Fruit fly (Drosophila melanogaster) whole organism, embryonic: ENCODE data around the gene CG5377.
A peak's percentile ranks its signal among the peaks of the same experiment; 100 is the strongest.

Source experiments
- Adf1 ChIP-seq: fragments of 200-800 bp; sonication (Bioruptor generic); IDR thresholded peaks from 2 replicates; pipeline ENCODE4 v1.3.6; 2022; ENCODE audit warnings: missing biosample characterization, missing genetic modification characterization
- Atf-2 ChIP-seq: fragments of 200-800 bp; sonication (Bioruptor generic); optimal IDR thresholded peaks from 2 replicates; lab custom pipeline; 2016; ENCODE audit warnings: missing biosample characterization, missing genetic modification characterization
- CG10209 ChIP-seq: fragments of 200-800 bp; sonication (Bioruptor generic); optimal IDR thresholded peaks from 3 replicates; lab custom pipeline; 2017; ENCODE audit warnings: missing biosample characterization, mild to moderate bottlenecking, missing genetic modification characterization, missing genetic modification reagents
- CG10366 ChIP-seq: fragments of 200-800 bp; sonication (Bioruptor generic); IDR thresholded peaks from 2 replicates; pipeline ENCODE4 v1.3.6; 2022; ENCODE audit warnings: missing biosample characterization, missing genetic modification characterization
- CG15269 ChIP-seq: fragments of 200-800 bp; sonication (Bioruptor generic); optimal IDR thresholded peaks from 2 replicates; lab custom pipeline; 2018; ENCODE audit warnings: missing biosample characterization, mild to moderate bottlenecking, missing genetic modification characterization, moderate library complexity
- CG1602 ChIP-seq: fragments of 200-800 bp; sonication (Bioruptor generic); optimal IDR thresholded peaks from 3 replicates; lab custom pipeline; 2016; ENCODE audit warnings: missing biosample characterization, missing genetic modification characterization
- CG17829 ChIP-seq: fragments of 200-800 bp; optimal IDR thresholded peaks from 2 replicates; lab custom pipeline; 2019; ENCODE audit warnings: missing biosample characterization, mild to moderate bottlenecking, missing genetic modification characterization, moderate library complexity
- CG18619 ChIP-seq: fragments of 200-800 bp; sonication (Bioruptor generic); optimal IDR thresholded peaks from 3 replicates; lab custom pipeline; 2017; ENCODE audit warnings: missing biosample characterization, mild to moderate bottlenecking, missing genetic modification characterization
- CG2129 ChIP-seq: fragments of 200-800 bp; sonication (Bioruptor generic); IDR thresholded peaks from 2 replicates; pipeline ENCODE4 v1.3.6; 2022; ENCODE audit warnings: missing biosample characterization, missing genetic modification characterization; ENCODE audit not compliant: partially characterized antibody
- CG3065 ChIP-seq: fragments of 200-800 bp; sonication (Bioruptor generic); optimal IDR thresholded peaks from 2 replicates; lab custom pipeline; 2016; ENCODE audit warnings: missing biosample characterization, missing genetic modification characterization
- CG4424 ChIP-seq: fragments of 200-800 bp; sonication (Bioruptor generic); optimal IDR thresholded peaks from 3 replicates; lab custom pipeline; 2016; ENCODE audit warnings: missing biosample characterization, missing genetic modification characterization
- CG5180 ChIP-seq: fragments of 200-800 bp; sonication (Bioruptor generic); optimal IDR thresholded peaks from 3 replicates; lab custom pipeline; 2017; ENCODE audit warnings: missing biosample characterization, missing genetic modification characterization, mild to moderate bottlenecking, moderate library complexity, missing genetic modification reagents
- CG7556 ChIP-seq: fragments of 200-800 bp; sonication (Bioruptor generic); optimal IDR thresholded peaks from 2 replicates; lab custom pipeline; 2017; ENCODE audit warnings: missing biosample characterization, mild to moderate bottlenecking, missing genetic modification characterization
- CG8290 ChIP-seq, 3 experiments: fragments of 200-800 bp; sonication (Bioruptor generic); optimal IDR thresholded peaks; 2 replicates each; lab custom pipeline; 2016 to 2019; ENCODE audit warnings: missing biosample characterization in 3 of 3, missing genetic modification characterization in 3 of 3, mild to moderate bottlenecking in 2 of 3, moderate library complexity in 1 of 3
- Eip74EF ChIP-seq, 2 experiments: fragments of 200-800 bp in 1 of 2; fragments of >200 bp in 1 of 2; sonication (Bioruptor generic) in 1 of 2; optimal IDR thresholded peaks; 2 replicates each; lab custom pipeline; 2017 to 2019; ENCODE audit warnings: missing biosample characterization in 2 of 2, missing genetic modification characterization in 2 of 2, mild to moderate bottlenecking in 1 of 2, moderate library complexity in 1 of 2
- HmgZ ChIP-seq: fragments of 200-800 bp; sonication (Bioruptor generic); optimal IDR thresholded peaks from 2 replicates; lab custom pipeline; 2018; ENCODE audit warnings: missing biosample characterization, mild to moderate bottlenecking, missing genetic modification characterization
- Lhr ChIP-seq: fragments of 200-800 bp; sonication (Bioruptor generic); optimal IDR thresholded peaks from 3 replicates; lab custom pipeline; 2017; ENCODE audit warnings: mild to moderate bottlenecking, missing biosample characterization, missing genetic modification reagents, missing genetic modification characterization
- Lim3 ChIP-seq: fragments of 200-800 bp; sonication (Bioruptor generic); IDR thresholded peaks from 2 replicates; pipeline ENCODE4 v1.3.6; 2022; ENCODE audit warnings: missing biosample characterization, missing genetic modification characterization
- Side ChIP-seq: fragments of 200-800 bp; sonication (Bioruptor generic); optimal IDR thresholded peaks from 2 replicates; lab custom pipeline; 2016; ENCODE audit warnings: missing biosample characterization, missing genetic modification characterization
- Trl ChIP-seq, 3 experiments: fragments of >200 bp in 2 of 3; fragments of 200-800 bp in 1 of 3; sonication (Bioruptor generic) in 1 of 3; optimal IDR thresholded peaks; 2 replicates in 1 of 3; 3 replicates in 2 of 3; lab custom pipeline; 2016 to 2017; ENCODE audit warnings: missing biosample characterization in 1 of 3, missing genetic modification characterization in 1 of 3
- Xbp1 ChIP-seq: fragments of 200-800 bp; sonication (Bioruptor generic); optimal IDR thresholded peaks from 3 replicates; lab custom pipeline; 2016; ENCODE audit warnings: missing biosample characterization, mild to moderate bottlenecking, missing genetic modification characterization
- al ChIP-seq: fragments of 200-800 bp; sonication (Bioruptor generic); IDR thresholded peaks from 2 replicates; pipeline ENCODE4 v1.3.6; 2022; ENCODE audit warnings: missing biosample characterization, missing genetic modification characterization
- chinmo ChIP-seq: fragments of 200-800 bp; sonication (Bioruptor generic); IDR thresholded peaks from 4 replicates; pipeline ENCODE4 v1.3.6; 2022; ENCODE audit warnings: missing biosample characterization, missing genetic modification characterization; ENCODE audit not compliant: partially characterized antibody
- ci ChIP-seq: fragments of 200-800 bp; sonication (Bioruptor generic); IDR thresholded peaks from 3 replicates; pipeline ENCODE4 v1.3.6; 2022; ENCODE audit warnings: missing biosample characterization, missing genetic modification characterization
- disco-r ChIP-seq: fragments of 200-800 bp; sonication (Bioruptor generic); optimal IDR thresholded peaks from 2 replicates; lab custom pipeline; 2016; ENCODE audit warnings: missing biosample characterization, missing genetic modification characterization
- ewg ChIP-seq: fragments of 200-800 bp; sonication (Bioruptor generic); optimal IDR thresholded peaks from 3 replicates; lab custom pipeline; 2017; ENCODE audit warnings: mild to moderate bottlenecking, missing biosample characterization, missing genetic modification reagents, missing genetic modification characterization
- eyg ChIP-seq: fragments of 200-800 bp; sonication (Bioruptor generic); optimal IDR thresholded peaks from 3 replicates; lab custom pipeline; 2016; ENCODE audit warnings: missing biosample characterization, missing genetic modification characterization
- fd3F ChIP-seq: fragments of 200-800 bp; sonication (Bioruptor generic); optimal IDR thresholded peaks from 2 replicates; lab custom pipeline; 2018; ENCODE audit warnings: missing biosample characterization, mild to moderate bottlenecking, missing genetic modification characterization, moderate library complexity
- gce ChIP-seq: fragments of 200-800 bp; sonication (Bioruptor generic); IDR thresholded peaks from 3 replicates; pipeline ENCODE4 v1.3.6; 2022; ENCODE audit warnings: missing biosample characterization, missing genetic modification characterization
- grn ChIP-seq: fragments of 200-800 bp; sonication (Bioruptor generic); optimal IDR thresholded peaks from 3 replicates; lab custom pipeline; 2017; ENCODE audit warnings: missing biosample characterization, missing genetic modification characterization
- hth ChIP-seq: fragments of >200 bp; optimal IDR thresholded peaks from 2 replicates; lab custom pipeline; 2017; ENCODE audit warnings: inconsistent platforms
- inv ChIP-seq: fragments of 200-800 bp; sonication (Bioruptor generic); IDR thresholded peaks from 2 replicates; pipeline ENCODE4 v1.3.6; 2022; ENCODE audit warnings: missing biosample characterization, missing genetic modification characterization; ENCODE audit not compliant: partially characterized antibody
- knrl ChIP-seq: fragments of 200-800 bp; sonication (Bioruptor generic); IDR thresholded peaks from 3 replicates; pipeline ENCODE4 v1.3.6; 2022; ENCODE audit warnings: missing biosample characterization, missing genetic modification characterization; ENCODE audit not compliant: partially characterized antibody
- lov ChIP-seq, 2 experiments: fragments of 200-800 bp in 1 of 2; fragments of >200 bp in 1 of 2; sonication (Bioruptor generic) in 1 of 2; IDR thresholded peaks in 1 of 2; optimal IDR thresholded peaks in 1 of 2; 2 replicates in 1 of 2; 3 replicates in 1 of 2; pipeline versions ENCODE4 v1.3.6 to Lab custom; 2017 to 2022; ENCODE audit warnings: missing biosample characterization in 1 of 2, missing genetic modification characterization in 1 of 2
- maf-S ChIP-seq: fragments of 200-800 bp; sonication (Bioruptor generic); optimal IDR thresholded peaks from 2 replicates; lab custom pipeline; 2016; ENCODE audit warnings: missing biosample characterization, missing genetic modification characterization
- mld ChIP-seq: fragments of 200-800 bp; sonication (Bioruptor generic); IDR thresholded peaks from 3 replicates; pipeline ENCODE4 v1.3.6; 2022; ENCODE audit warnings: missing biosample characterization, missing genetic modification characterization; ENCODE audit not compliant: partially characterized antibody
- nmo ChIP-seq: fragments of 200-800 bp; sonication (Bioruptor generic); optimal IDR thresholded peaks from 2 replicates; lab custom pipeline; 2018; ENCODE audit warnings: missing biosample characterization, mild to moderate bottlenecking, missing genetic modification characterization, moderate library complexity
- nom ChIP-seq: fragments of 200-800 bp; sonication (Bioruptor generic); optimal IDR thresholded peaks from 2 replicates; lab custom pipeline; 2017; ENCODE audit warnings: missing biosample characterization, missing genetic modification characterization, mild to moderate bottlenecking, moderate library complexity, missing genetic modification reagents
- p53 ChIP-seq: fragments of 200-800 bp; sonication (Bioruptor generic); optimal IDR thresholded peaks from 2 replicates; lab custom pipeline; 2016; ENCODE audit warnings: missing biosample characterization, missing genetic modification characterization
- scrt ChIP-seq: fragments of 200-800 bp; sonication (Bioruptor generic); optimal IDR thresholded peaks from 2 replicates; lab custom pipeline; 2018; ENCODE audit warnings: missing biosample characterization, mild to moderate bottlenecking, missing genetic modification characterization, moderate library complexity
- sima ChIP-seq: fragments of 200-800 bp; sonication (Bioruptor generic); optimal IDR thresholded peaks from 2 replicates; lab custom pipeline; 2016; ENCODE audit warnings: missing biosample characterization, missing genetic modification characterization
- sisA ChIP-seq: fragments of 200-800 bp; sonication (Bioruptor generic); IDR thresholded peaks from 2 replicates; pipeline ENCODE4 v1.3.6; 2022; ENCODE audit warnings: missing biosample characterization, missing genetic modification characterization
- sna ChIP-seq: fragments of 200-800 bp; sonication (Bioruptor generic); IDR thresholded peaks from 2 replicates; pipeline ENCODE4 v1.3.6; 2022; ENCODE audit warnings: missing biosample characterization, missing genetic modification characterization; ENCODE audit not compliant: partially characterized antibody
- so ChIP-seq: fragments of 200-800 bp; sonication (Bioruptor generic); IDR thresholded peaks from 3 replicates; pipeline ENCODE4 v1.3.6; 2022; ENCODE audit warnings: missing biosample characterization, missing genetic modification characterization
- stc ChIP-seq: fragments of 200-800 bp; sonication (Bioruptor generic); IDR thresholded peaks from 2 replicates; pipeline ENCODE4 v1.3.6; 2022; ENCODE audit warnings: missing biosample characterization, missing genetic modification characterization
- tx ChIP-seq: fragments of 200-800 bp; sonication (Bioruptor generic); optimal IDR thresholded peaks from 2 replicates; lab custom pipeline; 2016; ENCODE audit warnings: missing biosample characterization, missing genetic modification characterization
- vvl ChIP-seq: fragments of 200-800 bp; sonication (Bioruptor generic); IDR thresholded peaks from 2 replicates; pipeline ENCODE4 v1.3.6; 2022; ENCODE audit warnings: missing biosample characterization, missing genetic modification characterization

The CG5377 gene

DNA sequence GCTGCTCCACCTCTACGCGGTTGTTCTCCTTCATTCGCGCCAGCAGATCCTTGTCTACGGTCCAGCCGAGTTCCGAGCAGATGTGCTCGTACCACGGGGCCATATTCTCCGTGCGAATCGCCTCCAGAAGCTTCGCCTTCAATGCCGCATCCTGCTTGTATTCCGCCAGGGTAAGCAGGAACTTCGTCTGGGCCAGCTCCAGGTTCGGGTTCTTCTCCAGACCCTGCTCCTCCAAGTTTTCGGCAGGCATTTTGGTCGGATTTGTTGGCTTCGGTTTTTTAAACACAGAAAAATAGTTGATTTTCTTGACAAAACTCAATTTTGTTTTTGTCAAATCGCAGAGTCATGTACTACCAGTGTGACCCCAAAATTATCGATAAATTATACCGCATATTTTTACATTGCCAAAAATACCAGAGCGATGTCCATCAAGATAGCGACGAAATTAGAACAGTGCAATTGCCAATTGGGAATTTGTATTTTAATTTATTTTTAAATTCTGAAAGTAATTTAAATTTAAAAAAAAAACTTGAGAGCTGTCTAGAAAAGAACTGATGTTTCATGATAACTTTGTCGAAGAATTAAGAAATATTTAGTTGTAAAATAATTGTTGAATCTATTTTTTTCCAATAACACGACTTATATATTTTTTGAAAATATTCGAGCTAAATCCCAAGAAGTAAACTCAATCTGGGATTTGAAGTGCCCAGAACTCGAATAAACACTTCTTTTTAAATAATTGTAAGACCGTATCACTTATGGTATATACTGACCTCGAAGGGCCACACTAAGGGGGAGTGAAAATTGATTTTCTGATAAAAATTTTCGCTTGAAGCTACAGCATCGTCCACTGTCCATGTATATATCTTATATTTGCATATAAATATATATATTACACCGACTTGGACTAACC lies 6.0 kb downstream of the CG5377 start, which contains the start of the genes Rpn7 and AP-2mu (continued):
- TF ChIP-seq Trl (optimal IDR thresholded peaks at IDR 0.05; lab: Kevin White, UChicago) (no peak), Trl (GFP tag; optimal IDR thresholded peaks at IDR 0.05; lab: Kevin White, UChicago) (no peak), HmgZ (tag; lab: Kevin White, UChicago) (no peak), sisA (GFP tag; lab: Robert Waterston, UW) (no peak), fd3F (GFP tag; lab: Kevin White, UChicago) (no peak), disco-r (GFP tag; lab: Kevin White, UChicago) (no peak), nom (GFP tag; lab: Kevin White, UChicago) (no peak), CG18619 (GFP tag; lab: Kevin White, UChicago) (no peak), chinmo (GFP tag; lab: Robert Waterston, UW) (no peak), tx (GFP tag; lab: Kevin White, UChicago) (no peak), ci (GFP tag; lab: Robert Waterston, UW) (no peak), Eip74EF (GFP tag; optimal IDR thresholded peaks at IDR 0.05; lab: Kevin White, UChicago) (no peak), grn (peak; percentile 68), gce (GFP tag; lab: Robert Waterston, UW) (no peak), CG10366 (GFP tag; lab: Robert Waterston, UW) (no peak), Atf-2 (GFP tag; lab: Kevin White, UChicago) (no peak), CG4424 (GFP tag; lab: Kevin White, UChicago) (peak; percentile 27), Lhr (GFP tag; lab: Kevin White, UChicago) (peak; percentile 16), CG3065 (GFP tag; lab: Kevin White, UChicago) (no peak), Lim3 (no peak), p53 (GFP tag; lab: Kevin White, UChicago) (no peak), CG8290 (GFP tag; optimal IDR thresholded peaks at IDR 0.05; lab: Kevin White, UChicago) (no peak), CG8290 (tag; optimal IDR thresholded peaks at IDR 0.05; lab: Kevin White, UChicago) (no peak), lov (optimal IDR thresholded peaks at IDR 0.05; lab: Kevin White, UChicago) (no peak), lov (GFP tag; IDR thresholded peaks at IDR 0.05; lab: Robert Waterston, UW) (no peak), vvl (GFP tag; lab: Robert Waterston, UW) (no peak), mld (GFP tag; lab: Robert Waterston, UW) (no peak), CG5180 (GFP tag; lab: Kevin White, UChicago) (no peak), sna (no peak), Adf1 (GFP tag; lab: Robert Waterston, UW) (no peak), ewg (GFP tag; lab: Kevin White, UChicago) (no peak), stc (GFP tag; lab: Robert Waterston, UW) (no peak), al (GFP tag; lab: Robert Waterston, UW) (no peak), sima (no peak), Side (GFP tag; lab: Kevin White, UChicago) (no peak), scrt (GFP tag; lab: Kevin White, UChicago) (no peak), hth (lab: Kevin White, UChicago) (no peak), maf-S (GFP tag; lab: Kevin White, UChicago) (no peak), inv (GFP tag; lab: Robert Waterston, UW) (no peak), nmo (peak; percentile 53), knrl (GFP tag; lab: Robert Waterston, UW) (no peak), so (GFP tag; lab: Robert Waterston, UW) (no peak), CG10209 (GFP tag; lab: Kevin White, UChicago) (no peak), CG7556 (GFP tag; lab: Kevin White, UChicago) (no peak), Xbp1 (GFP tag; lab: Kevin White, UChicago) (peak; percentile 30), CG2129 (GFP tag; lab: Robert Waterston, UW) (no peak), eyg (no peak), CG15269 (tag; lab: Kevin White, UChicago) (no peak), CG17829 (tag; lab: Kevin White, UChicago) (peak; percentile 17), CG1602 (GFP tag; lab: Kevin White, UChicago) (no peak)
